Fruit fly (Drosophila melanogaster) whole organism, embryonic: ENCODE data around the gene unc-119.

Source experiments
- Atf3 ChIP-seq: fragments of 200-800 bp; sonication (Bioruptor generic); optimal IDR thresholded peaks from 3 replicates; lab custom pipeline; 2016; ENCODE audit warnings: missing biosample characterization, missing genetic modification characterization
- CG10321 ChIP-seq: fragments of 200-800 bp; sonication (Bioruptor generic); IDR thresholded peaks from 2 replicates; pipeline ENCODE4 v1.3.6; 2022; ENCODE audit warnings: missing biosample characterization, missing genetic modification characterization
- CG12104 ChIP-seq: fragments of 200-800 bp; sonication (Bioruptor generic); optimal IDR thresholded peaks from 3 replicates; lab custom pipeline; 2016; ENCODE audit warnings: missing biosample characterization, missing genetic modification characterization
- CG1647 ChIP-seq: fragments of 200-800 bp; sonication (Bioruptor generic); optimal IDR thresholded peaks from 3 replicates; lab custom pipeline; 2016; ENCODE audit warnings: missing biosample characterization, missing genetic modification characterization
- CG17912 ChIP-seq: fragments of 200-800 bp; sonication (Bioruptor generic); optimal IDR thresholded peaks from 2 replicates; lab custom pipeline; 2018; ENCODE audit warnings: missing biosample characterization, mild to moderate bottlenecking, missing genetic modification characterization
- CG1792 ChIP-seq: fragments of 200-800 bp; sonication (Bioruptor generic); optimal IDR thresholded peaks from 2 replicates; lab custom pipeline; 2016; ENCODE audit warnings: missing biosample characterization, missing genetic modification characterization
- CG32532 ChIP-seq: fragments of 200-800 bp; sonication (Bioruptor generic); IDR thresholded peaks from 2 replicates; pipeline ENCODE4 v1.3.6; 2022; ENCODE audit warnings: missing biosample characterization, missing genetic modification characterization
- CG33213 ChIP-seq: fragments of 200-800 bp; sonication (Bioruptor generic); optimal IDR thresholded peaks from 3 replicates; lab custom pipeline; 2016; ENCODE audit warnings: missing biosample characterization, missing genetic modification characterization
- CG3838 ChIP-seq: fragments of 200-800 bp; sonication (Bioruptor generic); optimal IDR thresholded peaks from 3 replicates; lab custom pipeline; 2016; ENCODE audit warnings: missing biosample characterization, missing genetic modification characterization
- CG4617 ChIP-seq: fragments of 200-800 bp; sonication (Bioruptor generic); optimal IDR thresholded peaks from 3 replicates; lab custom pipeline; 2016; ENCODE audit warnings: missing biosample characterization, missing genetic modification characterization, borderline replicate concordance
- CG5180 ChIP-seq: fragments of 200-800 bp; sonication (Bioruptor generic); optimal IDR thresholded peaks from 3 replicates; lab custom pipeline; 2017; ENCODE audit warnings: missing biosample characterization, missing genetic modification characterization, mild to moderate bottlenecking, moderate library complexity, missing genetic modification reagents
- CG5245 ChIP-seq: fragments of 200-800 bp; sonication (Bioruptor generic); optimal IDR thresholded peaks from 3 replicates; lab custom pipeline; 2016; ENCODE audit warnings: missing biosample characterization, missing genetic modification characterization
- CG6683 ChIP-seq: fragments of 200-800 bp; sonication (Bioruptor generic); optimal IDR thresholded peaks from 2 replicates; lab custom pipeline; 2017; ENCODE audit warnings: missing biosample characterization, mild to moderate bottlenecking, missing genetic modification characterization, missing genetic modification reagents
- CG9609 ChIP-seq: fragments of 200-800 bp; sonication (Bioruptor generic); optimal IDR thresholded peaks from 3 replicates; lab custom pipeline; 2016; ENCODE audit warnings: missing biosample characterization, missing genetic modification characterization
- CTCF ChIP-seq: fragments of 200-800 bp; sonication (Bioruptor generic); optimal IDR thresholded peaks from 2 replicates; lab custom pipeline; 2017; ENCODE audit warnings: missing biosample characterization, mild to moderate bottlenecking, missing genetic modification characterization, moderate library complexity
- ERR ChIP-seq: fragments of 200-800 bp; sonication (Bioruptor generic); optimal IDR thresholded peaks from 2 replicates; lab custom pipeline; 2016; ENCODE audit warnings: missing biosample characterization, missing genetic modification characterization
- Ets65A ChIP-seq: fragments of 200-800 bp; sonication (Bioruptor generic); peaks from one replicate; lab custom pipeline; 2016; ENCODE audit warnings: missing biosample characterization, missing genetic modification characterization
- HmgZ ChIP-seq: fragments of 200-800 bp; sonication (Bioruptor generic); optimal IDR thresholded peaks from 2 replicates; lab custom pipeline; 2018; ENCODE audit warnings: missing biosample characterization, mild to moderate bottlenecking, missing genetic modification characterization
- Jarid2 ChIP-seq: fragments of 200-800 bp; sonication (Bioruptor generic); optimal IDR thresholded peaks from 3 replicates; lab custom pipeline; 2017; ENCODE audit warnings: mild to moderate bottlenecking, missing biosample characterization, missing genetic modification reagents, missing genetic modification characterization
- Lpt ChIP-seq: fragments of >200 bp; optimal IDR thresholded peaks from 2 replicates; lab custom pipeline; 2018; ENCODE audit warnings: missing biosample characterization, missing genetic modification characterization
- Mes4 ChIP-seq: fragments of 200-800 bp; sonication (Bioruptor generic); optimal IDR thresholded peaks from 2 replicates; lab custom pipeline; 2016; ENCODE audit warnings: missing biosample characterization, missing genetic modification characterization
- NC2α ChIP-seq: fragments of 200-800 bp; sonication (Bioruptor generic); optimal IDR thresholded peaks from 2 replicates; lab custom pipeline; 2016; ENCODE audit warnings: missing biosample characterization, missing genetic modification characterization
- Neu2 ChIP-seq: fragments of 200-800 bp; sonication (Bioruptor generic); optimal IDR thresholded peaks from 3 replicates; lab custom pipeline; 2016; ENCODE audit warnings: missing biosample characterization, missing genetic modification characterization, borderline replicate concordance
- Nf-YB ChIP-seq: fragments of 200-800 bp; sonication (Bioruptor generic); optimal IDR thresholded peaks from 3 replicates; lab custom pipeline; 2019; ENCODE audit warnings: missing biosample characterization, mild to moderate bottlenecking, missing genetic modification characterization, moderate library complexity
- Nf-YC ChIP-seq: fragments of 200-800 bp; optimal IDR thresholded peaks from 3 replicates; lab custom pipeline; 2019; ENCODE audit warnings: missing biosample characterization, mild to moderate bottlenecking, missing genetic modification characterization, moderate library complexity
- Rx ChIP-seq: fragments of 200-800 bp; sonication (Bioruptor generic); IDR thresholded peaks from 2 replicates; pipeline ENCODE4 v1.3.6; 2022; ENCODE audit warnings: missing biosample characterization, missing genetic modification characterization
- Side ChIP-seq: fragments of 200-800 bp; sonication (Bioruptor generic); optimal IDR thresholded peaks from 2 replicates; lab custom pipeline; 2016; ENCODE audit warnings: missing biosample characterization, missing genetic modification characterization
- ash1 ChIP-seq: fragments of 200-800 bp; sonication (Bioruptor generic); optimal IDR thresholded peaks from 2 replicates; lab custom pipeline; 2018; ENCODE audit warnings: missing biosample characterization, mild to moderate bottlenecking, missing genetic modification characterization
- bigmax ChIP-seq: fragments of 200-800 bp; sonication (Bioruptor generic); optimal IDR thresholded peaks from 2 replicates; lab custom pipeline; 2018; ENCODE audit warnings: missing biosample characterization, mild to moderate bottlenecking, missing genetic modification characterization
- corto ChIP-seq: fragments of 200-800 bp; sonication (Bioruptor generic); optimal IDR thresholded peaks from 2 replicates; lab custom pipeline; 2016; ENCODE audit warnings: missing biosample characterization, mild to moderate bottlenecking, missing genetic modification characterization, moderate library complexity
- cwo ChIP-seq: fragments of 200-800 bp; sonication (Bioruptor generic); optimal IDR thresholded peaks from 3 replicates; lab custom pipeline; 2017; ENCODE audit warnings: missing biosample characterization, missing genetic modification characterization, mild to moderate bottlenecking, moderate library complexity, missing genetic modification reagents
- dati ChIP-seq: fragments of 200-800 bp; sonication (Bioruptor generic); IDR thresholded peaks from 2 replicates; pipeline ENCODE4 v1.3.6; 2022; ENCODE audit warnings: missing biosample characterization, missing genetic modification characterization
- dpn ChIP-seq, 2 experiments: fragments of 200-800 bp; sonication (Bioruptor generic); optimal IDR thresholded peaks; 3 replicates each; lab custom pipeline; 2016; ENCODE audit warnings: missing biosample characterization in 2 of 2, missing genetic modification characterization in 2 of 2
- fd3F ChIP-seq: fragments of 200-800 bp; sonication (Bioruptor generic); optimal IDR thresholded peaks from 2 replicates; lab custom pipeline; 2018; ENCODE audit warnings: missing biosample characterization, mild to moderate bottlenecking, missing genetic modification characterization, moderate library complexity
- gfzf ChIP-seq: fragments of 200-800 bp; sonication (Bioruptor generic); optimal IDR thresholded peaks from 2 replicates; lab custom pipeline; 2016; ENCODE audit warnings: missing biosample characterization, mild to moderate bottlenecking, missing genetic modification characterization, moderate library complexity
- gsb ChIP-seq: fragments of 200-800 bp; sonication (Bioruptor generic); IDR thresholded peaks from 2 replicates; pipeline ENCODE4 v1.3.6; 2022; ENCODE audit warnings: missing biosample characterization, missing genetic modification characterization
- jumu ChIP-seq: fragments of 200-800 bp; sonication (Bioruptor generic); optimal IDR thresholded peaks from 3 replicates; lab custom pipeline; 2016; ENCODE audit warnings: missing biosample characterization, missing genetic modification characterization
- lab ChIP-seq: fragments of 200-800 bp; sonication (Bioruptor generic); optimal IDR thresholded peaks from 3 replicates; lab custom pipeline; 2017; ENCODE audit warnings: missing biosample characterization, missing genetic modification characterization, mild to moderate bottlenecking, moderate library complexity, missing genetic modification reagents
- nerfin-1 ChIP-seq: fragments of 200-800 bp; sonication (Bioruptor generic); optimal IDR thresholded peaks from 3 replicates; lab custom pipeline; 2019; ENCODE audit warnings: missing biosample characterization, mild to moderate bottlenecking, missing genetic modification characterization, moderate library complexity
- pan ChIP-seq, 4 experiments: fragments of >200 bp in 3 of 4; fragments of 200-800 bp in 1 of 4; sonication (Bioruptor generic) in 1 of 4; optimal IDR thresholded peaks in 3 of 4; IDR thresholded peaks in 1 of 4; 2 replicates each; pipeline versions ENCODE4 v1.3.6 to Lab custom; 2017 to 2022; ENCODE audit warnings: missing biosample characterization in 2 of 4, missing genetic modification characterization in 2 of 4, mixed read lengths in 1 of 4
- pho ChIP-seq: fragments of 200-800 bp; sonication (Bioruptor generic); optimal IDR thresholded peaks from 2 replicates; lab custom pipeline; 2016; ENCODE audit warnings: missing biosample characterization, missing genetic modification characterization
- ranshi ChIP-seq: fragments of 200-800 bp; sonication (Bioruptor generic); IDR thresholded peaks from 2 replicates; pipeline ENCODE4 v1.3.6; 2022; ENCODE audit warnings: missing biosample characterization, missing genetic modification characterization
- rib ChIP-seq: fragments of 200-800 bp; sonication (Bioruptor generic); IDR thresholded peaks from 2 replicates; pipeline ENCODE4 v1.3.6; 2022; ENCODE audit warnings: missing biosample characterization, missing genetic modification characterization
- row ChIP-seq: fragments of 200-800 bp; sonication (Bioruptor generic); IDR thresholded peaks from 3 replicates; pipeline ENCODE4 v1.3.6; 2022; ENCODE audit warnings: missing biosample characterization, missing genetic modification characterization
- sens ChIP-seq: fragments of 200-800 bp; sonication (Bioruptor generic); peaks from one replicate; lab custom pipeline; 2016; ENCODE audit warnings: missing biosample characterization, missing genetic modification characterization
- ssp ChIP-seq: fragments of 200-800 bp; sonication (Bioruptor generic); IDR thresholded peaks from 2 replicates; pipeline ENCODE4 v1.3.6; 2022; ENCODE audit warnings: missing biosample characterization, missing genetic modification characterization
- unc-4 ChIP-seq: fragments of 200-800 bp; sonication (Bioruptor generic); IDR thresholded peaks from 2 replicates; pipeline ENCODE4 v1.3.6; 2022; ENCODE audit warnings: missing biosample characterization, missing genetic modification characterization; ENCODE audit not compliant: partially characterized antibody
- unpg ChIP-seq: fragments of 200-800 bp; sonication (Bioruptor generic); optimal IDR thresholded peaks from 3 replicates; lab custom pipeline; 2018; ENCODE audit warnings: missing biosample characterization, mild to moderate bottlenecking, missing genetic modification characterization, moderate library complexity

The unc-119 gene

dm6 chrX:7306538-7307477, 15.7 kb upstream of the unc-119 start (continued):
- TF ChIP-seq pho (GFP tag; lab: Kevin White, UChicago) (peak; percentile 83), CG5245 (peak; percentile 67), nerfin-1 (tag; lab: Kevin White, UChicago) (peak; percentile 81), unc-4 (GFP tag; lab: Robert Waterston, UW) (no peak), CG32532 (GFP tag; lab: Robert Waterston, UW) (peak; percentile 67), lab (GFP tag; lab: Kevin White, UChicago) (peak; percentile 84), ERR (GFP tag; lab: Kevin White, UChicago) (no peak), ash1 (GFP tag; lab: Kevin White, UChicago) (no peak), Mes4 (GFP tag; lab: Kevin White, UChicago) (peak; percentile 71), gsb (peak; percentile 24; the same call in 1 of the 2 replicates), CG9609 (GFP tag; lab: Kevin White, UChicago) (peak; percentile 80), Nf-YB (GFP tag; lab: Kevin White, UChicago) (peak; percentile 78), corto (GFP tag; lab: Kevin White, UChicago) (no peak), Atf3 (GFP tag; lab: Kevin White, UChicago) (peak; percentile 84), CG10321 (no peak), Lpt (GFP tag; lab: Kevin White, UChicago) (no peak), sens (GFP tag; lab: Kevin White, UChicago) (peak; percentile 95), NC2α (peak; percentile 61), CG6683 (GFP tag; lab: Kevin White, UChicago) (peak; percentile 74), CG1647 (peak; percentile 63), CG4617 (GFP tag; lab: Kevin White, UChicago) (peak; percentile 37), gfzf (GFP tag; lab: Kevin White, UChicago) (no peak), dati (GFP tag; lab: Robert Waterston, UW) (0 out of 2 replicates have a peak, but pooled peaks have one; percentile 21), CTCF (peak; percentile 40), Rx (GFP tag; lab: Robert Waterston, UW) (peak; percentile 58; the same call in 1 of the 2 replicates), CG1792 (GFP tag; lab: Kevin White, UChicago) (peak; percentile 71), CG5180 (peak; percentile 88), Nf-YC (peak; percentile 87), dpn (GFP tag; optimal IDR thresholded peaks at IDR 0.05; lab: Kevin White, UChicago) (peak; percentile 70 to 84), CG17912 (GFP tag; lab: Kevin White, UChicago) (no peak), bigmax (GFP tag; lab: Kevin White, UChicago) (no peak), ssp (GFP tag; lab: Robert Waterston, UW) (peak; percentile 70), pan (optimal IDR thresholded peaks at IDR 0.05; lab: Kevin White, UChicago) (no peak), pan (GFP tag; optimal IDR thresholded peaks at IDR 0.05 in 1 of 2, IDR thresholded peaks at IDR 0.05 in 1 of 2) (peak in 1 of 2 experiments; percentile 56), HmgZ (tag; lab: Kevin White, UChicago) (peak; percentile 39), CG33213 (peak; percentile 30), row (GFP tag; lab: Robert Waterston, UW) (peak; percentile 76), fd3F (GFP tag; lab: Kevin White, UChicago) (peak; percentile 89), CG3838 (GFP tag; lab: Kevin White, UChicago) (peak; percentile 61), jumu (GFP tag; lab: Kevin White, UChicago) (peak; percentile 60), Side (no peak), ranshi (GFP tag; lab: Robert Waterston, UW) (peak; percentile 66; the same call in 1 of the 2 replicates), Jarid2 (GFP tag; lab: Kevin White, UChicago) (peak; percentile 78), Ets65A (peak; percentile 99), CG12104 (GFP tag; lab: Kevin White, UChicago) (peak; percentile 93), rib (peak; percentile 86; the same call in 1 of the 2 replicates), Neu2 (GFP tag; lab: Kevin White, UChicago) (peak; percentile 46), cwo (GFP tag; lab: Kevin White, UChicago) (peak; percentile 78), unpg (peak; percentile 83)
